Worm (Caenorhabditis elegans) whole organism, L3 larva: Measurements from ENCODE around the gene glrx-21.

Experiments used
- ZK546.5 ChIP-seq: sonication (generic microtip); optimal IDR thresholded peaks from 2 replicates; lab custom pipeline; 2017; ENCODE audit warnings: missing biosample characterization, missing genetic modification characterization
- aly-2 ChIP-seq: fragments of 150-350 bp; optimal IDR thresholded peaks from 2 replicates; lab custom pipeline; 2014; ENCODE audit warnings: missing biosample characterization, missing genetic modification characterization
- ceh-82 ChIP-seq: fragments of 150-350 bp; optimal IDR thresholded peaks from 2 replicates; lab custom pipeline; 2014; ENCODE audit warnings: missing biosample characterization, missing genetic modification characterization
- nhr-11 ChIP-seq: fragments of 150-350 bp; optimal IDR thresholded peaks from 2 replicates; lab custom pipeline; 2014; ENCODE audit warnings: missing biosample characterization, missing genetic modification characterization
- skn-1 ChIP-seq: fragments of 150-350 bp; optimal IDR thresholded peaks from 2 replicates; lab custom pipeline; 2014; ENCODE audit warnings: missing biosample characterization, missing genetic modification characterization
- snpc-4 ChIP-seq: fragments of 150-350 bp; optimal IDR thresholded peaks from 2 replicates; lab custom pipeline; 2014; ENCODE audit warnings: missing biosample characterization, missing genetic modification characterization
- unc-39 ChIP-seq: sonication (generic microtip); optimal IDR thresholded peaks from 4 replicates; lab custom pipeline; 2017; ENCODE audit warnings: missing biosample characterization, missing genetic modification characterization
- unc-62 ChIP-seq: fragments of 150-350 bp; sonication (generic microtip); optimal IDR thresholded peaks from 4 replicates; lab custom pipeline; 2014; ENCODE audit warnings: missing biosample characterization, missing genetic modification reagents, missing genetic modification characterization
- zag-1 ChIP-seq: fragments of 150-350 bp; optimal IDR thresholded peaks from 2 replicates; lab custom pipeline; 2014; ENCODE audit warnings: missing biosample characterization, missing genetic modification characterization

DNA sequence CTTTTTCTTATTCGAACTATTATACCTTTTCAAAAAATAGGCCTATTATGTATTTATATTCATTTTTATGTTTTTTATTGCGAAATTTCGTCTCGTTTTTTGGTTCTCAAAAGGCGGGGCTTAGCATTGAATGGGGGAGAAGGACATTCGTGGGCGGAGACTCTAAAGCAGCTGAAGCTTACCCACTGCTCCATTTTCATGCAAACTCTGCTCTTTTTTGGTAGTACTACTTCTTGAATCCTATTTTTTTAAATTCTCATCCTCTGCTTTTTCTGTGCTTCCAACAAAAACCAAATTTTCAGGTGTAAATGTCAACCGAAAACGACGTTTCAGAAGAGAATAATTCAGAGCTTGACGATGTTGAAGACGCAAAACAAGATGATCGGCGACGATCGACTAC lies 4.5 kb downstream of the glrx-21 start, which contains the start of gene ZK121.2:
- TF ChIP-seq unc-39 (tag; lab: Kevin White, UChicago) (no peak), ceh-82 (tag; lab: Kevin White, UChicago) (no peak), skn-1 (tag; lab: Kevin White, UChicago) (no peak), ZK546.5 (tag; lab: Kevin White, UChicago) (no peak), zag-1 (tag; lab: Kevin White, UChicago) (no peak), aly-2 (no peak), unc-62 (GFP tag; lab: Kevin White, UChicago) (no peak), nhr-11 (tag; lab: Kevin White, UChicago) (no peak), snpc-4 (tag; lab: Kevin White, UChicago) (no peak)
